Worm (Caenorhabditis elegans) whole organism, late embryonic: ENCODE data around the gene mtre-1.

ENCODE experiments used
- C08G9.2 ChIP-seq: sonication (generic microtip); optimal IDR thresholded peaks from 2 replicates; lab custom pipeline; 2016; ENCODE audit warnings: mild to moderate bottlenecking, missing genetic modification characterization, moderate library complexity, missing compliant biosample characterization
- C38D4.7 ChIP-seq: fragments of 200-800 bp; sonication (Bioruptor generic); optimal IDR thresholded peaks from 2 replicates; lab custom pipeline; 2018; ENCODE audit warnings: mild to moderate bottlenecking, missing genetic modification characterization, moderate library complexity, missing compliant biosample characterization
- F13H6.1 ChIP-seq: sonication (generic microtip); optimal IDR thresholded peaks from 2 replicates; lab custom pipeline; 2016; ENCODE audit warnings: missing genetic modification characterization, missing compliant biosample characterization
- K09A11.1 ChIP-seq: sonication (generic microtip); optimal IDR thresholded peaks from 2 replicates; lab custom pipeline; 2017; ENCODE audit warnings: antibody characterized with exemption, mild to moderate bottlenecking, missing genetic modification characterization, missing compliant biosample characterization; ENCODE audit not compliant: insufficient read depth
- T23F11.4 ChIP-seq: fragments of 200-800 bp; sonication (Bioruptor generic); optimal IDR thresholded peaks from 2 replicates; lab custom pipeline; 2018; ENCODE audit warnings: mild to moderate bottlenecking, missing genetic modification characterization, missing compliant biosample characterization
- Y22D7AL.16 ChIP-seq: sonication (generic microtip); optimal IDR thresholded peaks from 2 replicates; lab custom pipeline; 2016; ENCODE audit warnings: missing genetic modification characterization, missing compliant biosample characterization
- ahr-1 ChIP-seq: sonication (generic microtip); optimal IDR thresholded peaks from 2 replicates; lab custom pipeline; 2016; ENCODE audit warnings: missing genetic modification characterization, missing compliant biosample characterization
- ama-1 ChIP-seq: fragments of 150-350 bp; optimal IDR thresholded peaks from 2 replicates; lab custom pipeline; 2014
- ceh-14 ChIP-seq: sonication (generic microtip); optimal IDR thresholded peaks from 2 replicates; lab custom pipeline; 2016; ENCODE audit warnings: missing genotype, missing genetic modification characterization, missing compliant biosample characterization
- ceh-18 ChIP-seq: sonication (generic microtip); optimal IDR thresholded peaks from 2 replicates; lab custom pipeline; 2016; ENCODE audit warnings: missing genetic modification characterization, missing compliant biosample characterization
- ceh-19 ChIP-seq: fragments of 200-800 bp; sonication (Bioruptor generic); optimal IDR thresholded peaks from 2 replicates; lab custom pipeline; 2018; ENCODE audit warnings: mild to moderate bottlenecking, missing genetic modification characterization, missing compliant biosample characterization
- ceh-22 ChIP-seq: sonication (generic microtip); optimal IDR thresholded peaks from 2 replicates; lab custom pipeline; 2017; ENCODE audit warnings: missing biosample characterization, missing genetic modification characterization
- ceh-24 ChIP-seq: sonication (generic microtip); optimal IDR thresholded peaks from 2 replicates; lab custom pipeline; 2016; ENCODE audit warnings: mild to moderate bottlenecking, missing genetic modification characterization, missing compliant biosample characterization
- ceh-30 ChIP-seq: fragments of 150-350 bp; optimal IDR thresholded peaks from 2 replicates; lab custom pipeline; 2014; ENCODE audit warnings: missing biosample characterization, missing genetic modification characterization
- ceh-45 ChIP-seq: fragments of 200-800 bp; sonication (Bioruptor generic); IDR thresholded peaks from 2 replicates; pipeline ENCODE4 v1.3.6; 2022; ENCODE audit warnings: missing genetic modification reagents, missing genetic modification characterization, missing compliant biosample characterization
- ceh-6 ChIP-seq: fragments of 200-800 bp; sonication (Bioruptor generic); optimal IDR thresholded peaks from 2 replicates; lab custom pipeline; 2018; ENCODE audit warnings: mild to moderate bottlenecking, missing genetic modification characterization, missing compliant biosample characterization
- ceh-9 ChIP-seq: sonication (generic microtip); optimal IDR thresholded peaks from 2 replicates; lab custom pipeline; 2016; ENCODE audit warnings: mild to moderate bottlenecking, missing genetic modification characterization, inconsistent platforms, missing compliant biosample characterization
- che-1 ChIP-seq: sonication (generic microtip); optimal IDR thresholded peaks from 2 replicates; lab custom pipeline; 2016; ENCODE audit warnings: mild to moderate bottlenecking, missing genetic modification characterization, missing compliant biosample characterization
- dmd-4 ChIP-seq: sonication (generic microtip); optimal IDR thresholded peaks from 2 replicates; lab custom pipeline; 2016; ENCODE audit warnings: borderline replicate concordance, missing genetic modification characterization, missing compliant biosample characterization
- dve-1 ChIP-seq: sonication (generic microtip); optimal IDR thresholded peaks from 2 replicates; lab custom pipeline; 2017; ENCODE audit warnings: antibody characterized with exemption, mild to moderate bottlenecking, missing genetic modification characterization, missing compliant biosample characterization
- elt-2 ChIP-seq: sonication (generic microtip); optimal IDR thresholded peaks from 2 replicates; lab custom pipeline; 2016; ENCODE audit warnings: missing genetic modification reagents, missing genetic modification characterization, missing compliant biosample characterization
- fax-1 ChIP-seq: sonication (generic microtip); optimal IDR thresholded peaks from 2 replicates; lab custom pipeline; 2016; ENCODE audit warnings: missing genotype, missing genetic modification characterization, missing compliant biosample characterization
- hlh-15 ChIP-seq: sonication (generic microtip); optimal IDR thresholded peaks from 2 replicates; lab custom pipeline; 2016; ENCODE audit warnings: missing genetic modification characterization, missing compliant biosample characterization
- hlh-30 ChIP-seq: sonication (generic microtip); optimal IDR thresholded peaks from 2 replicates; lab custom pipeline; 2017; ENCODE audit warnings: antibody characterized with exemption, missing genetic modification characterization, missing compliant biosample characterization; ENCODE audit not compliant: insufficient read depth
- hlh-8 ChIP-seq: sonication (generic microtip); optimal IDR thresholded peaks from 2 replicates; lab custom pipeline; 2016; ENCODE audit warnings: missing genotype, missing genetic modification characterization, missing compliant biosample characterization
- lin-11 ChIP-seq: fragments of 200-800 bp; sonication (Bioruptor generic); optimal IDR thresholded peaks from 2 replicates; lab custom pipeline; 2018; ENCODE audit warnings: mild to moderate bottlenecking, missing genetic modification characterization, missing compliant biosample characterization
- madf-2 ChIP-seq: sonication (generic microtip); optimal IDR thresholded peaks from 2 replicates; lab custom pipeline; 2017; ENCODE audit warnings: missing genetic modification characterization, missing compliant biosample characterization
- mec-3 ChIP-seq: sonication (generic microtip); optimal IDR thresholded peaks from 2 replicates; lab custom pipeline; 2016; ENCODE audit warnings: borderline replicate concordance, missing genetic modification characterization, missing compliant biosample characterization
- nhr-232 ChIP-seq: sonication (generic microtip); optimal IDR thresholded peaks from 2 replicates; lab custom pipeline; 2016; ENCODE audit warnings: missing genetic modification characterization, missing compliant biosample characterization
- npax-4 ChIP-seq: sonication (generic microtip); optimal IDR thresholded peaks from 2 replicates; lab custom pipeline; 2016; ENCODE audit warnings: missing genetic modification characterization, missing compliant biosample characterization
- pat-9 ChIP-seq: fragments of 200-800 bp; sonication (Bioruptor generic); optimal IDR thresholded peaks from 2 replicates; lab custom pipeline; 2018; ENCODE audit warnings: mild to moderate bottlenecking, missing genetic modification characterization, moderate library complexity, missing compliant biosample characterization
- pha-2 ChIP-seq: sonication (generic microtip); optimal IDR thresholded peaks from 2 replicates; lab custom pipeline; 2017; ENCODE audit warnings: mild to moderate bottlenecking, missing genetic modification characterization, missing compliant biosample characterization
- pha-4 ChIP-seq: fragments of 150-350 bp; optimal IDR thresholded peaks from 2 replicates; lab custom pipeline; 2018; ENCODE audit warnings: missing biosample characterization, missing genetic modification reagents, missing genetic modification characterization
- pqm-1 ChIP-seq: sonication (generic microtip); optimal IDR thresholded peaks from 2 replicates; lab custom pipeline; 2016; ENCODE audit warnings: missing genetic modification characterization, missing compliant biosample characterization
- pros-1 ChIP-seq: fragments of 150-350 bp; optimal IDR thresholded peaks from 2 replicates; lab custom pipeline; 2014; ENCODE audit warnings: missing biosample characterization, missing genetic modification reagents, missing genetic modification characterization
- rnt-1 ChIP-seq: sonication (generic microtip); optimal IDR thresholded peaks from 2 replicates; lab custom pipeline; 2016; ENCODE audit warnings: missing genetic modification characterization, missing compliant biosample characterization
- sdc-2 ChIP-seq: sonication (generic microtip); optimal IDR thresholded peaks from 2 replicates; lab custom pipeline; 2016; ENCODE audit warnings: missing genotype, missing genetic modification characterization, missing compliant biosample characterization
- sox-4 ChIP-seq: sonication (generic microtip); optimal IDR thresholded peaks from 2 replicates; lab custom pipeline; 2017; ENCODE audit warnings: mild to moderate bottlenecking, missing genetic modification characterization, inconsistent platforms, missing compliant biosample characterization
- syd-9 ChIP-seq: sonication (generic microtip); optimal IDR thresholded peaks from 2 replicates; lab custom pipeline; 2016; ENCODE audit warnings: mild to moderate bottlenecking, missing genetic modification characterization, moderate library complexity, missing compliant biosample characterization
- tbx-7 ChIP-seq: sonication (generic microtip); optimal IDR thresholded peaks from 2 replicates; lab custom pipeline; 2016; ENCODE audit warnings: missing genotype, missing genetic modification characterization, missing compliant biosample characterization
- unc-3 ChIP-seq, 2 experiments: fragments of 200-800 bp in 1 of 2; sonication (Bioruptor generic) in 1 of 2; sonication (generic microtip) in 1 of 2; conservative IDR thresholded peaks in 1 of 2; optimal IDR thresholded peaks in 1 of 2; 2 replicates each; pipeline versions ENCODE4 v1.3.6 to Lab custom; 2016 to 2022; ENCODE audit warnings: missing compliant biosample characterization in 2 of 2, missing genetic modification characterization in 2 of 2, missing genetic modification reagents in 1 of 2
- ztf-16 ChIP-seq: sonication (generic microtip); optimal IDR thresholded peaks from 2 replicates; lab custom pipeline; 2017; ENCODE audit warnings: missing genetic modification characterization, missing compliant biosample characterization

mtre-1 gene

ce11 chrII:8052850-8053249 is 2.5 kb upstream of the mtre-1 start, which contains the start of gene T05H10.4:
Gene T05H10.4 (plus strand): TSS chrII:8053150.
- TF ChIP-seq ceh-6 (GFP tag; lab: Kevin White, UChicago): no peak

ce11 chrII:8052172-8052571 is 1.8 kb upstream of the mtre-1 start:
- no peak for TF ChIP-seq ceh-6 (GFP tag; lab: Kevin White, UChicago)
- TF ChIP-seq ceh-30 (tag; lab: Kevin White, UChicago): no peak
- TF ChIP-seq Y22D7AL.16: no peak
- no peak for TF ChIP-seq pha-2 (tag; lab: Kevin White, UChicago)

DNA sequence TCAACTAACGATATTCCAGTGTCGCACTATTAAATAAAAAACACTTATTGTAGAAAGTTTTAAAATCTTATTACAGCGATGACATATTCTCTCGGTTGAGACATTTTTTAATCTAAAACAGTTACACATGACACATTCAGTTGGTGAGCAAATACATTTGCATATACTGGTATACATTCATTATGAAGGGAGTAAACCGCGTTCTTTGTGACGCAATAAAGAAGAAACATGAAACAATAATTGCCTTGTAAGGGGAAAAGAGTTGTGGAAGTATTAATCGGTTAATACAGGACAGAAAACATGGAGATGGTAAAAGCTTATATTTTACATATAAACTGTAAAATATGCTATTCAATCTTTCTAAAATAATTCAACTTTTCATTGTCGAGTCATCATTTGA is 953 bp upstream of the mtre-1 start:
- TF ChIP-seq elt-2 (tag; lab: Kevin White, UChicago) (no peak), ceh-9 (tag; lab: Kevin White, UChicago) (no peak), pqm-1 (no peak), hlh-15 (no peak), madf-2 (tag; lab: Kevin White, UChicago) (no peak), unc-3 (GFP tag; conservative IDR thresholded peaks at IDR 0.05; lab: Robert Waterston, UW) (no peak), unc-3 (tag; optimal IDR thresholded peaks at IDR 0.05; lab: Kevin White, UChicago) (no peak), ceh-22 (tag; lab: Kevin White, UChicago) (no peak), sdc-2 (no peak), C38D4.7 (GFP tag; lab: Kevin White, UChicago) (no peak), pha-4 (tag; lab: Kevin White, UChicago) (no peak), pha-2 (tag; lab: Kevin White, UChicago) (no peak), syd-9 (no peak), ceh-24 (tag; lab: Kevin White, UChicago) (no peak), pros-1 (tag; lab: Kevin White, UChicago) (no peak), tbx-7 (no peak), T23F11.4 (GFP tag; lab: Kevin White, UChicago) (no peak), K09A11.1 (no peak)
- TF ChIP-seq, all 69 proteins: peak for 0

ce11 chrII:8047264-8047663 is 3.1 kb downstream of the mtre-1 start, which contains the start of gene apn-1:
Gene apn-1 (plus strand): TSS chrII:8047564.
- TF ChIP-seq lin-11 (tag; lab: Kevin White, UChicago) (no peak), mec-3 (tag; lab: Kevin White, UChicago) (no peak), hlh-30 (no peak), rnt-1 (tag; lab: Kevin White, UChicago) (no peak), ceh-45 (GFP tag; lab: Robert Waterston, UW) (no peak), npax-4 (tag; lab: Kevin White, UChicago) (no peak), fax-1 (tag; lab: Kevin White, UChicago) (no peak), ahr-1 (tag; lab: Kevin White, UChicago) (no peak), ama-1 (no peak), pat-9 (tag; lab: Kevin White, UChicago) (no peak), C08G9.2 (tag; lab: Kevin White, UChicago) (no peak), pha-4 (tag; lab: Kevin White, UChicago) (no peak), K09A11.1 (no peak), Y22D7AL.16 (no peak), unc-3 (GFP tag; conservative IDR thresholded peaks at IDR 0.05; lab: Robert Waterston, UW) (no peak), unc-3 (tag; optimal IDR thresholded peaks at IDR 0.05; lab: Kevin White, UChicago) (no peak)

- TF ChIP-seq dve-1 (tag; lab: Kevin White, UChicago): no peak
- no peak for TF ChIP-seq ceh-19
- no peak for TF ChIP-seq ceh-14 (tag; lab: Kevin White, UChicago)
- TF ChIP-seq che-1: no peak
- TF ChIP-seq lin-11 (tag; lab: Kevin White, UChicago): no peak
- no peak for TF ChIP-seq ceh-18 (tag; lab: Kevin White, UChicago)
- TF ChIP-seq Y22D7AL.16: no peak
- no peak for TF ChIP-seq ceh-24 (tag; lab: Kevin White, UChicago)
- TF ChIP-seq tbx-7: no peak
- TF ChIP-seq sox-4 (tag; lab: Kevin White, UChicago): no peak
- no peak for TF ChIP-seq ztf-16 (tag; lab: Kevin White, UChicago)
- TF ChIP-seq pha-4 (tag; lab: Kevin White, UChicago): no peak
- no peak for TF ChIP-seq nhr-232 (tag; lab: Kevin White, UChicago)
- no peak for TF ChIP-seq hlh-8
- TF ChIP-seq dmd-4: no peak
- TF ChIP-seq unc-3 (GFP tag; conservative IDR thresholded peaks at IDR 0.05; lab: Robert Waterston, UW): no peak
- TF ChIP-seq unc-3 (tag; optimal IDR thresholded peaks at IDR 0.05; lab: Kevin White, UChicago): no peak
- TF ChIP-seq madf-2 (tag; lab: Kevin White, UChicago): no peak
- TF ChIP-seq F13H6.1 (tag; lab: Kevin White, UChicago): no peak
- TF ChIP-seq fax-1 (tag; lab: Kevin White, UChicago): no peak
- no peak for TF ChIP-seq elt-2 (tag; lab: Kevin White, UChicago)
Measured at ce11 chrII:8042289-8042688, 8.1 kb downstream of the mtre-1 start, which contains the start of gene T05H10.1. Gene T05H10.1 (plus strand): TSS chrII:8042589.
